ENCODE assay signal across 4 fruit fly cellular contexts in the genomic region with DNA sequence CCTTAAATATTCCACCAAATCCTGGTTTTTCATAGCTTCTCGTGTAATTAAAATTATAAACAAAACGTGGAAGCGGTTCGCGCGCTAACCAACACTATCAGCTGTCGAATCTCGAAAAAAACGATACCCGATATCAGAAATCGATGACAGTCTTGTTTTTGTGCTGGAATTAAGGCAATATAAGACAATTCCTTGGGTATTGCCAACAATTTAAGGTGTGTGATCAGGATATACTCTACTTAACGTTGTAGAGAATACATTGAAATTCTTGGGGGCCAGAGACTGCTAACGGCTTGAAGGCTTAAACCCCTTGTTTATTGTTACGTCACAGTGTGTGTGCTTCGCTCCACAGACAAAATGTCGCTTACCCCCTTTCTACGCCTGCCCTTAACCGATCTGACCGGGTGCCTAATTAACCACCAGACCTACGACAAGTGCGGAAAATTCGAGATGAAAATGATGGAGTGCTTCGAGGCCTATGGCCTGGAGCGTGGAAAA.
TF ChIP-seq lines count a peak whose summit lies in the region.

A gene (minus strand): TSS at position 91 of the 498 bp plus-strand sequence.

- TF ChIP-seq CTCF in whole organism, embryonic (GFP tag; optimal IDR thresholded peaks at IDR 0.05; lab: Kevin White, UChicago), result no peak

TF ChIP-seq in whole organism, adult, 20 proteins besides CTCF, POLR2A, EP300 and RAD21:
- TF ChIP-seq CG7101 (tag; optimal IDR thresholded peaks at IDR 0.05; lab: Kevin White, UChicago), result peak; percentile 49
- TF ChIP-seq CG14711 (tag; optimal IDR thresholded peaks at IDR 0.05; lab: Kevin White, UChicago), result no peak
- peak; percentile 54 for TF ChIP-seq CG12768 (GFP tag; optimal IDR thresholded peaks at IDR 0.05; lab: Kevin White, UChicago)
- no peak for TF ChIP-seq cnc (optimal IDR thresholded peaks at IDR 0.05; lab: Kevin White, UChicago)
- no peak for TF ChIP-seq kay (GFP tag; lab: Kevin White, UChicago; ENCODE audit: borderline replicate concordance)
- peak; percentile 17 for TF ChIP-seq CG33017 (tag; optimal IDR thresholded peaks at IDR 0.05; lab: Kevin White, UChicago)
- TF ChIP-seq Mnt (GFP tag; optimal IDR thresholded peaks at IDR 0.05; lab: Kevin White, UChicago), result peak; percentile 93
- no peak for TF ChIP-seq Clk (GFP tag; optimal IDR thresholded peaks at IDR 0.05; lab: Kevin White, UChicago)
- no peak for TF ChIP-seq CG5204 (GFP tag; optimal IDR thresholded peaks at IDR 0.05; lab: Kevin White, UChicago)
- no peak for TF ChIP-seq Hr96 (GFP tag; optimal IDR thresholded peaks at IDR 0.05; lab: Kevin White, UChicago)
- TF ChIP-seq ovo (GFP tag; optimal IDR thresholded peaks at IDR 0.05; lab: Kevin White, UChicago), result no peak
- TF ChIP-seq toe (GFP tag; optimal IDR thresholded peaks at IDR 0.05; lab: Kevin White, UChicago), result no peak
- TF ChIP-seq Crg-1 (GFP tag; optimal IDR thresholded peaks at IDR 0.05; lab: Kevin White, UChicago), result peak; percentile 30
- no peak for TF ChIP-seq CG1620 (GFP tag; optimal IDR thresholded peaks at IDR 0.05; lab: Kevin White, UChicago)
- peak; percentile 0 for TF ChIP-seq tj (GFP tag; optimal IDR thresholded peaks at IDR 0.05; lab: Kevin White, UChicago)
- TF ChIP-seq CG7045 (GFP tag; optimal IDR thresholded peaks at IDR 0.05; lab: Kevin White, UChicago), result peak; percentile 42
- peak; percentile 60 for TF ChIP-seq CG11617 (GFP tag; optimal IDR thresholded peaks at IDR 0.05; lab: Kevin White, UChicago)
- TF ChIP-seq pad (GFP tag; optimal IDR thresholded peaks at IDR 0.05; lab: Kevin White, UChicago), result peak; percentile 28
- TF ChIP-seq cic (GFP tag; optimal IDR thresholded peaks at IDR 0.05; lab: Kevin White, UChicago), result peak; percentile 49
- TF ChIP-seq bab1 (GFP tag; optimal IDR thresholded peaks at IDR 0.05; lab: Kevin White, UChicago), result peak; percentile 24
TF ChIP-seq in whole organism, adult: peak in this region for 11.

TF ChIP-seq in whole organism, embryonic, 481 proteins besides CTCF, POLR2A, EP300 and RAD21 (continues in another document):
- TF ChIP-seq Sry-δ (GFP tag; optimal IDR thresholded peaks at IDR 0.05; lab: Kevin White, UChicago) (peak; percentile 40), Pdp1 (GFP tag; optimal IDR thresholded peaks at IDR 0.05; lab: Kevin White, UChicago) (peak in 1 of 2 experiments; percentile 99), CG34224 (GFP tag; IDR thresholded peaks at IDR 0.05; lab: Robert Waterston, UW; ENCODE audit: partially characterized antibody) (no peak), lilli (GFP tag; optimal IDR thresholded peaks at IDR 0.05; lab: Kevin White, UChicago) (peak; percentile 18), Bgb (GFP tag; IDR thresholded peaks at IDR 0.05; lab: Robert Waterston, UW; ENCODE audit: partially characterized antibody) (no peak), CG5245 (GFP tag; optimal IDR thresholded peaks at IDR 0.05; lab: Kevin White, UChicago) (no peak), CG14710 (tag; optimal IDR thresholded peaks at IDR 0.05; lab: Kevin White, UChicago) (peak; percentile 5), CG1529 (GFP tag; optimal IDR thresholded peaks at IDR 0.05; lab: Kevin White, UChicago) (no peak), CG10267 (tag; optimal IDR thresholded peaks at IDR 0.05; lab: Kevin White, UChicago) (peak; percentile 95), dati (GFP tag; IDR thresholded peaks at IDR 0.05; lab: Robert Waterston, UW) (no peak), CG9437 (GFP tag; optimal IDR thresholded peaks at IDR 0.05; lab: Kevin White, UChicago) (peak; percentile 16), Sin3A (optimal IDR thresholded peaks at IDR 0.05; lab: Kevin White, UChicago) (peak; percentile 20), CG7745 (tag; optimal IDR thresholded peaks at IDR 0.05; lab: Kevin White, UChicago) (peak; percentile 15), CG18599 (GFP tag; optimal IDR thresholded peaks at IDR 0.05; lab: Kevin White, UChicago) (no peak), stwl (tag; optimal IDR thresholded peaks at IDR 0.05; lab: Kevin White, UChicago) (peak; percentile 64), CG18619 (GFP tag; optimal IDR thresholded peaks at IDR 0.05; lab: Kevin White, UChicago) (no peak), CG8924 (tag; optimal IDR thresholded peaks at IDR 0.05; lab: Kevin White, UChicago) (peak; percentile 65), MESR4 (GFP tag; optimal IDR thresholded peaks at IDR 0.05; lab: Kevin White, UChicago) (peak; percentile 81), crp (GFP tag; optimal IDR thresholded peaks at IDR 0.05; lab: Kevin White, UChicago) (peak; percentile 54 to 92), cg (GFP tag; optimal IDR thresholded peaks at IDR 0.05; lab: Kevin White, UChicago) (peak; percentile 2), nom (GFP tag; optimal IDR thresholded peaks at IDR 0.05; lab: Kevin White, UChicago) (peak; percentile 21), Dp (GFP tag; optimal IDR thresholded peaks at IDR 0.05; lab: Kevin White, UChicago) (peak; percentile 38)

TF ChIP-seq in whole organism, prepupa, 60 proteins besides CTCF, POLR2A, EP300 and RAD21:
- TF ChIP-seq Hr38 (GFP tag; optimal IDR thresholded peaks at IDR 0.05; lab: Kevin White, UChicago) (no peak), Eip78C (GFP tag; lab: Kevin White, UChicago) (peak; percentile 51), CG6854 (GFP tag; optimal IDR thresholded peaks at IDR 0.05; lab: Kevin White, UChicago) (peak; percentile 23), Sox14 (GFP tag; optimal IDR thresholded peaks at IDR 0.05; lab: Kevin White, UChicago) (no peak), ss (GFP tag; optimal IDR thresholded peaks at IDR 0.05; lab: Kevin White, UChicago) (no peak), net (GFP tag; optimal IDR thresholded peaks at IDR 0.05; lab: Kevin White, UChicago) (no peak), vri (GFP tag; optimal IDR thresholded peaks at IDR 0.05; lab: Kevin White, UChicago) (peak; percentile 96), CG3032 (tag; optimal IDR thresholded peaks at IDR 0.05; lab: Kevin White, UChicago) (no peak), CG3919 (GFP tag; optimal IDR thresholded peaks at IDR 0.05; lab: Kevin White, UChicago) (no peak)

TF ChIP-seq in whole organism, wandering third instar larva, 38 proteins besides CTCF, POLR2A, EP300 and RAD21:
- TF ChIP-seq fru (GFP tag; optimal IDR thresholded peaks at IDR 0.05; lab: Kevin White, UChicago), result no peak
- TF ChIP-seq Vsx2 (GFP tag; optimal IDR thresholded peaks at IDR 0.05; lab: Kevin White, UChicago; ENCODE audit: partially characterized antibody), result peak; percentile 26
- peak; percentile 35 for TF ChIP-seq Jra (GFP tag; optimal IDR thresholded peaks at IDR 0.05; lab: Kevin White, UChicago)
- TF ChIP-seq CrebA (GFP tag; optimal IDR thresholded peaks at IDR 0.05; lab: Kevin White, UChicago; ENCODE audit: borderline replicate concordance), result no peak
- no peak for TF ChIP-seq brk (GFP tag; optimal IDR thresholded peaks at IDR 0.05; lab: Kevin White, UChicago)
- no peak for TF ChIP-seq GATAd (GFP tag; optimal IDR thresholded peaks at IDR 0.05; lab: Kevin White, UChicago)
- peak; percentile 4 for TF ChIP-seq OdsH (GFP tag; optimal IDR thresholded peaks at IDR 0.05; lab: Kevin White, UChicago)
- TF ChIP-seq CG32264 (GFP tag; optimal IDR thresholded peaks at IDR 0.05; lab: Kevin White, UChicago), result no peak
- TF ChIP-seq CG9705 (GFP tag; optimal IDR thresholded peaks at IDR 0.05; lab: Kevin White, UChicago), result no peak
- no peak for TF ChIP-seq dl (GFP tag; optimal IDR thresholded peaks at IDR 0.05; lab: Kevin White, UChicago; ENCODE audit: insufficient read depth in 1 of 2, partially characterized antibody in 2 of 2)
- no peak for TF ChIP-seq tai (GFP tag; optimal IDR thresholded peaks at IDR 0.05; lab: Kevin White, UChicago)
- no peak for TF ChIP-seq lola (GFP tag; optimal IDR thresholded peaks at IDR 0.05; lab: Kevin White, UChicago)
- no peak for TF ChIP-seq Mio (GFP tag; optimal IDR thresholded peaks at IDR 0.05; lab: Kevin White, UChicago)
- no peak for TF ChIP-seq rgr (GFP tag; optimal IDR thresholded peaks at IDR 0.05; lab: Kevin White, UChicago)
- no peak for TF ChIP-seq sv (GFP tag; optimal IDR thresholded peaks at IDR 0.05; lab: Kevin White, UChicago)
- TF ChIP-seq HLH106 (tag; optimal IDR thresholded peaks at IDR 0.05; lab: Kevin White, UChicago), result no peak
- TF ChIP-seq usp (GFP tag; optimal IDR thresholded peaks at IDR 0.05; lab: Kevin White, UChicago), result no peak
- TF ChIP-seq Dif (GFP tag; optimal IDR thresholded peaks at IDR 0.05; lab: Kevin White, UChicago; ENCODE audit: partially characterized antibody), result no peak
- peak in 1 of 2 experiments; percentile 26 for TF ChIP-seq foxo (GFP tag; optimal IDR thresholded peaks at IDR 0.05; lab: Kevin White, UChicago)
- no peak for TF ChIP-seq Abd-B (GFP tag; optimal IDR thresholded peaks at IDR 0.05; lab: Kevin White, UChicago)
